Fruit fly (Drosophila melanogaster): ENCODE results near the gene CIAPIN1.

Gene CIAPIN1

dm6 chr2L:15057225-15058117, 18.8 kb upstream of the CIAPIN1 start, which contains the start of gene ck (continued):
- TF ChIP-seq CG13424 (tag; optimal IDR thresholded peaks at IDR 0.05) (no peak), esg (GFP tag; conservative IDR thresholded peaks at IDR 0.05) (no peak), danr (GFP tag; IDR thresholded peaks at IDR 0.05) (no peak), CG4820 (GFP tag; optimal IDR thresholded peaks at IDR 0.05) (no peak), pfk (GFP tag; optimal IDR thresholded peaks at IDR 0.05) (no peak), CG18619 (GFP tag; optimal IDR thresholded peaks at IDR 0.05) (no peak), Atf6 (GFP tag; IDR thresholded peaks at IDR 0.05) (no peak), luna (GFP tag; optimal IDR thresholded peaks at IDR 0.05) (no peak), vvl (GFP tag; IDR thresholded peaks at IDR 0.05) (peak; percentile 67), sd (tag; optimal IDR thresholded peaks at IDR 0.05) (peak; percentile 44), insv (GFP tag; optimal IDR thresholded peaks at IDR 0.05) (peak; percentile 29 to 91), slp2 (GFP tag; optimal IDR thresholded peaks at IDR 0.05) (no peak), Dbx (GFP tag; IDR thresholded peaks at IDR 0.05) (no peak), Oaz (GFP tag; IDR thresholded peaks at IDR 0.05) (no peak), Deaf1 (tag; optimal IDR thresholded peaks at IDR 0.05) (no peak), chn (GFP tag; optimal IDR thresholded peaks at IDR 0.05) (no peak), ci (GFP tag; IDR thresholded peaks at IDR 0.05) (no peak; the same call in 2 of the 3 replicates), CG5180 (GFP tag; optimal IDR thresholded peaks at IDR 0.05) (no peak), Med (GFP tag) (peak; percentile 66), CG1233 (GFP tag; optimal IDR thresholded peaks at IDR 0.05) (no peak), CTCF (GFP tag; optimal IDR thresholded peaks at IDR 0.05) (no peak), CG10959 (GFP tag; IDR thresholded peaks at IDR 0.05) (no peak), Sin3A (optimal IDR thresholded peaks at IDR 0.05) (peak; percentile 64), CG10274 (GFP tag; optimal IDR thresholded peaks at IDR 0.05) (no peak), Pdp1 (GFP tag; optimal IDR thresholded peaks at IDR 0.05) (peak in 1 of 2 experiments; percentile 79), ac (GFP tag; optimal IDR thresholded peaks at IDR 0.05) (no peak), MESR4 (GFP tag; optimal IDR thresholded peaks at IDR 0.05) (peak; percentile 49), CG8765 (GFP tag; IDR thresholded peaks at IDR 0.05) (no peak), CG3838 (GFP tag; optimal IDR thresholded peaks at IDR 0.05) (no peak), CG13287 (GFP tag; IDR thresholded peaks at IDR 0.05; ENCODE audit: partially characterized antibody) (peak; percentile 74), kni (GFP tag; optimal IDR thresholded peaks at IDR 0.05) (peak; percentile 69), gsb-n (tag; optimal IDR thresholded peaks at IDR 0.05) (peak; percentile 29), row (GFP tag; IDR thresholded peaks at IDR 0.05) (peak; percentile 30; the same call in 1 of the 3 replicates), CG11247 (GFP tag; IDR thresholded peaks at IDR 0.05) (no peak), Taf1 (GFP tag; IDR thresholded peaks at IDR 0.05) (no peak), chinmo (GFP tag; IDR thresholded peaks at IDR 0.05; ENCODE audit: partially characterized antibody) (0 out of 4 replicates have a peak, but pooled peaks have one; percentile 14), CG30431 (GFP tag; optimal IDR thresholded peaks at IDR 0.05) (no peak), CG12769 (tag; optimal IDR thresholded peaks at IDR 0.05) (peak; percentile 77), CG9876 (GFP tag; optimal IDR thresholded peaks at IDR 0.05) (no peak), D19A (tag; optimal IDR thresholded peaks at IDR 0.05) (no peak), Ets97D (GFP tag; optimal IDR thresholded peaks at IDR 0.05) (peak; percentile 55), CG12219 (GFP tag; optimal IDR thresholded peaks at IDR 0.05) (no peak), CG16813 (GFP tag; IDR thresholded peaks at IDR 0.05; ENCODE audit: partially characterized antibody) (peak; percentile 74), HLHmδ (GFP tag; optimal IDR thresholded peaks at IDR 0.05) (no peak), Stat92E (GFP tag; optimal IDR thresholded peaks at IDR 0.05) (peak in 1 of 3 experiments; percentile 27), CG12744 (GFP tag; optimal IDR thresholded peaks at IDR 0.05) (no peak), exex (tag; optimal IDR thresholded peaks at IDR 0.05) (peak; percentile 2), CG15269 (tag; optimal IDR thresholded peaks at IDR 0.05) (no peak), zfh2 (GFP tag; optimal IDR thresholded peaks at IDR 0.05) (no peak)
